Worm (Caenorhabditis elegans) whole organism, early embryonic: ENCODE results near the gene F13B6.2.

Experiments used
- B0310.2 ChIP-seq: sonication (generic microtip); optimal IDR thresholded peaks from 2 replicates; lab custom pipeline; 2016; ENCODE audit warnings: mild to moderate bottlenecking, missing genetic modification characterization, missing compliant biosample characterization
- aly-1 ChIP-seq: sonication (generic microtip); optimal IDR thresholded peaks from 2 replicates; lab custom pipeline; 2016; ENCODE audit warnings: missing genetic modification characterization, missing compliant biosample characterization
- ama-1 ChIP-seq: fragments of 150-350 bp; optimal IDR thresholded peaks from 2 replicates; lab custom pipeline; 2014
- ceh-13 ChIP-seq: fragments of 200-800 bp; sonication (Bioruptor generic); optimal IDR thresholded peaks from 2 replicates; lab custom pipeline; 2018; ENCODE audit warnings: mild to moderate bottlenecking, missing genetic modification characterization, missing compliant biosample characterization
- ceh-36 ChIP-seq: sonication (generic microtip); optimal IDR thresholded peaks from 2 replicates; lab custom pipeline; 2016; ENCODE audit warnings: missing genetic modification characterization, inconsistent platforms, missing compliant biosample characterization
- flt-1 ChIP-seq: fragments of 200-800 bp; sonication (Bioruptor generic); IDR thresholded peaks from 2 replicates; pipeline ENCODE4 v1.3.6; 2022; ENCODE audit warnings: missing genetic modification characterization, missing compliant biosample characterization
- tra-4 ChIP-seq: sonication (generic microtip); optimal IDR thresholded peaks from 2 replicates; lab custom pipeline; 2017; ENCODE audit warnings: missing genetic modification characterization, missing compliant biosample characterization

ce11 chrIV:7420913-7421312 lies 39.2 kb downstream of the F13B6.2 start, which contains the start of gene srtx-1:
- TF ChIP-seq B0310.2 (tag; lab: Kevin White, UChicago) = no peak
- no peak for TF ChIP-seq ceh-36 (tag; lab: Kevin White, UChicago)
- TF ChIP-seq aly-1 (tag; lab: Kevin White, UChicago) = no peak
- no peak for TF ChIP-seq ama-1 (lab: Kevin White, UChicago)
- TF ChIP-seq flt-1 (GFP tag; lab: Robert Waterston, UW) = no peak
- TF ChIP-seq ceh-13 (GFP tag; lab: Kevin White, UChicago) = no peak
- no peak for TF ChIP-seq tra-4
